Fruit fly (Drosophila melanogaster): Measurements from ENCODE around the gene CrebA.

CrebA gene

dm6 chr3L:15576357-15576756, 41.2 kb downstream of the CrebA start, which contains the start of gene Ufsp2 (continued):
- no peak for TF ChIP-seq vnd (GFP tag; IDR thresholded peaks at IDR 0.05; ENCODE audit: partially characterized antibody)
- peak; percentile 11 for TF ChIP-seq pzg (GFP tag; optimal IDR thresholded peaks at IDR 0.05)
- no peak for TF ChIP-seq CG4282 (GFP tag; optimal IDR thresholded peaks at IDR 0.05)
- no peak for TF ChIP-seq CG15601 (tag; optimal IDR thresholded peaks at IDR 0.05)
- no peak for TF ChIP-seq Hr3 (GFP tag; optimal IDR thresholded peaks at IDR 0.05)
- no peak for TF ChIP-seq rib (GFP tag; IDR thresholded peaks at IDR 0.05)

dm6 chr3L:15580487-15580886, 45.3 kb downstream of the CrebA start, which contains the start of the genes mrn and CG12301:
TSS of gene mrn (minus strand) at chr3L:15580537.
TSS of gene CG12301 (plus strand) at chr3L:15580800.
- TF ChIP-seq Hmr (GFP tag; optimal IDR thresholded peaks at IDR 0.05) (no peak), knrl (GFP tag; IDR thresholded peaks at IDR 0.05; ENCODE audit: partially characterized antibody) (peak; percentile 95), fd96Cb (tag; optimal IDR thresholded peaks at IDR 0.05) (peak; percentile 52), Mad (GFP tag; optimal IDR thresholded peaks at IDR 0.05) (peak; percentile 70), CG12219 (GFP tag; optimal IDR thresholded peaks at IDR 0.05) (no peak), Elba2 (GFP tag; optimal IDR thresholded peaks at IDR 0.05) (no peak), lilli (GFP tag; optimal IDR thresholded peaks at IDR 0.05) (peak; percentile 87), nerfin-2 (GFP tag; IDR thresholded peaks at IDR 0.05; ENCODE audit: partially characterized antibody) (peak; percentile 90), stwl (tag; optimal IDR thresholded peaks at IDR 0.05) (peak; percentile 66), ato (GFP tag; IDR thresholded peaks at IDR 0.05; ENCODE audit: partially characterized antibody) (peak; percentile 66), CG18262 (tag; optimal IDR thresholded peaks at IDR 0.05) (peak; percentile 83), slbo (GFP tag; IDR thresholded peaks at IDR 0.05) (peak; percentile 94), CG9609 (GFP tag; optimal IDR thresholded peaks at IDR 0.05) (peak; percentile 56), Neu2 (GFP tag; optimal IDR thresholded peaks at IDR 0.05; ENCODE audit: borderline replicate concordance) (no peak), Myb (GFP tag; optimal IDR thresholded peaks at IDR 0.05) (peak; percentile 53), Poxn (GFP tag; IDR thresholded peaks at IDR 0.05) (no peak), D19B (GFP tag; optimal IDR thresholded peaks at IDR 0.05) (no peak), Xrp1 (GFP tag; IDR thresholded peaks at IDR 0.05) (peak; percentile 94), gce (GFP tag; IDR thresholded peaks at IDR 0.05) (peak; percentile 83; the same call in 2 of the 3 replicates), BtbVII (GFP tag; optimal IDR thresholded peaks at IDR 0.05) (no peak), fd64A (GFP tag; optimal IDR thresholded peaks at IDR 0.05) (no peak), CG8290 (GFP tag; optimal IDR thresholded peaks at IDR 0.05) (no peak), CG8290 (tag; optimal IDR thresholded peaks at IDR 0.05) (no peak), CG7271 (tag; optimal IDR thresholded peaks at IDR 0.05) (no peak), CG7839 (tag; optimal IDR thresholded peaks at IDR 0.05) (no peak), H15 (GFP tag; IDR thresholded peaks at IDR 0.05) (peak; percentile 95), CG10959 (GFP tag; IDR thresholded peaks at IDR 0.05) (no peak), cg (GFP tag; optimal IDR thresholded peaks at IDR 0.05) (no peak), row (GFP tag; IDR thresholded peaks at IDR 0.05) (peak; percentile 96), CG16863 (GFP tag; optimal IDR thresholded peaks at IDR 0.05) (peak; percentile 48), Rfx (GFP tag; IDR thresholded peaks at IDR 0.05) (peak; percentile 97), stc (GFP tag; IDR thresholded peaks at IDR 0.05) (peak; percentile 90), wek (GFP tag; optimal IDR thresholded peaks at IDR 0.05) (peak; percentile 84), org-1 (GFP tag; optimal IDR thresholded peaks at IDR 0.05) (no peak), Oaz (GFP tag; IDR thresholded peaks at IDR 0.05) (peak; percentile 52), ash1 (GFP tag; optimal IDR thresholded peaks at IDR 0.05) (no peak), lbe (GFP tag; optimal IDR thresholded peaks at IDR 0.05) (peak; percentile 78), CG10543 (GFP tag; optimal IDR thresholded peaks at IDR 0.05) (no peak), tx (GFP tag; optimal IDR thresholded peaks at IDR 0.05) (no peak), CG12104 (GFP tag; optimal IDR thresholded peaks at IDR 0.05) (peak; percentile 70), twi (tag; optimal IDR thresholded peaks at IDR 0.05) (no peak), HmgZ (tag; optimal IDR thresholded peaks at IDR 0.05) (peak; percentile 77), D19A (tag; optimal IDR thresholded peaks at IDR 0.05) (no peak), CG15011 (GFP tag; optimal IDR thresholded peaks at IDR 0.05) (no peak), CG9215 (GFP tag; IDR thresholded peaks at IDR 0.05) (peak; percentile 91)

All from whole organism, embryonic.